Fruit fly (Drosophila melanogaster) whole organism, adult: ENCODE results near the gene Gclc.
A peak's percentile ranks its signal among the peaks of the same experiment; 100 is the strongest.

Experiments
- CG12768 ChIP-seq: fragments of 200-800 bp; sonication (Bioruptor generic); optimal IDR thresholded peaks from 2 replicates; lab custom pipeline; 2017; ENCODE audit warnings: missing biosample characterization, missing genetic modification characterization, mild to moderate bottlenecking, moderate library complexity, missing genetic modification reagents
- CG1620 ChIP-seq: fragments of 200-800 bp; sonication (Bioruptor generic); optimal IDR thresholded peaks from 2 replicates; lab custom pipeline; 2016; ENCODE audit warnings: missing biosample characterization, missing genetic modification characterization
- CG7045 ChIP-seq: fragments of 200-800 bp; sonication (Bioruptor generic); optimal IDR thresholded peaks from 2 replicates; lab custom pipeline; 2017; ENCODE audit warnings: missing biosample characterization, mild to moderate bottlenecking, missing genetic modification characterization
- Mnt ChIP-seq: fragments of 200-800 bp; sonication (Bioruptor generic); optimal IDR thresholded peaks from 2 replicates; lab custom pipeline; 2016; ENCODE audit warnings: missing biosample characterization, mild to moderate bottlenecking, missing genetic modification characterization
- cnc ChIP-seq, 2 experiments: fragments of >200 bp; optimal IDR thresholded peaks; 2 replicates each; lab custom pipeline; 2017
- ovo ChIP-seq: fragments of 200-800 bp; sonication (Bioruptor generic); optimal IDR thresholded peaks from 2 replicates; lab custom pipeline; 2016; ENCODE audit warnings: missing biosample characterization, missing genetic modification characterization
- tj ChIP-seq: fragments of 200-800 bp; sonication (Bioruptor generic); optimal IDR thresholded peaks from 3 replicates; lab custom pipeline; 2017; ENCODE audit warnings: missing biosample characterization, mild to moderate bottlenecking, missing genetic modification characterization, moderate library complexity
- toe ChIP-seq: fragments of 200-800 bp; sonication (Bioruptor generic); optimal IDR thresholded peaks from 2 replicates; lab custom pipeline; 2016; ENCODE audit warnings: missing biosample characterization, missing genetic modification characterization

- TF ChIP-seq toe (GFP tag; lab: Kevin White, UChicago) (no peak), CG7045 (GFP tag; lab: Kevin White, UChicago) (peak; percentile 65), Mnt (peak; percentile 68), CG1620 (GFP tag; lab: Kevin White, UChicago) (peak; percentile 16), CG12768 (GFP tag; lab: Kevin White, UChicago) (peak; percentile 52), ovo (GFP tag; lab: Kevin White, UChicago) (peak; percentile 10), cnc (optimal IDR thresholded peaks at IDR 0.05; lab: Kevin White, UChicago) (no peak), tj (GFP tag; lab: Kevin White, UChicago) (peak; percentile 41)
Observed at dm6 chrX:8100026-8100825, 15.7 kb downstream of the Gclc start.
